Worm (Caenorhabditis elegans): ENCODE measurements around the gene T05C12.9.

- TF ChIP-seq dao-5 (tag; optimal IDR thresholded peaks at IDR 0.05) (no peak), W03F9.2 (tag; optimal IDR thresholded peaks at IDR 0.05) (no peak)
Measured at ce11 chrII:8222309-8223065, 29.5 kb upstream of the T05C12.9 start, which contains the start of gene dab-1.
